Fruit fly (Drosophila melanogaster): ENCODE data around the gene CG31229.

DNA sequence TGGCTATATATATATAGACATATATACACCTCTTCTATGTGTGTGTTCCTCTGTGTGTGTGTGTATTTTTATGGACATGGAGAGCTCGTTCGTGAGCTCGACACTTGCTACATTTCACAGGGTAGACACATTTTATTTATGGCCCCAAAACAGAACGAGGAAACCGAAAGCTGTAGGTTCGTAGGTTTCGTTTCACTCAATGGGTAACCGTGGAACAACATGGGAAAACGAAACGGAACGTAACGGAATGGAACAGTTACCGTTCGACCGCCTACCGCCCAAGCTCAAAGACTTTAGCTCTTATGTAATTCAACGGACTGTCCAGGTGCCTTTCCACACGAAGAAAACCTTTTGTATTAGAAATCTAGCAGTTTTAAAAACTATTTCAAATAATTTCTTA lies 38.6 kb downstream of the CG31229 start:
- TF ChIP-seq Hr78 (GFP tag; optimal IDR thresholded peaks at IDR 0.05) (no peak), psq (GFP tag; optimal IDR thresholded peaks at IDR 0.05) (no peak), Sp1 (GFP tag; optimal IDR thresholded peaks at IDR 0.05) (no peak), fru (GFP tag; optimal IDR thresholded peaks at IDR 0.05) (no peak), lola (GFP tag; optimal IDR thresholded peaks at IDR 0.05) (no peak), OdsH (GFP tag; optimal IDR thresholded peaks at IDR 0.05) (no peak), h (GFP tag; optimal IDR thresholded peaks at IDR 0.05) (no peak), GATAd (GFP tag; optimal IDR thresholded peaks at IDR 0.05) (no peak), CG32264 (GFP tag; optimal IDR thresholded peaks at IDR 0.05) (no peak), CrebA (GFP tag; optimal IDR thresholded peaks at IDR 0.05; ENCODE audit: borderline replicate concordance) (no peak), Myc (optimal IDR thresholded peaks at IDR 0.05) (no peak)
